Fruit fly (Drosophila melanogaster) whole organism, adult: ENCODE results near the gene CG4318.

Source experiments
- CG14711 ChIP-seq: fragments of 200-800 bp; sonication (Bioruptor generic); optimal IDR thresholded peaks from 2 replicates; lab custom pipeline; 2018; ENCODE audit warnings: missing biosample characterization, mild to moderate bottlenecking, missing genetic modification characterization, moderate library complexity
- Crg-1 ChIP-seq: fragments of 200-800 bp; sonication (Bioruptor generic); optimal IDR thresholded peaks from 2 replicates; lab custom pipeline; 2016; ENCODE audit warnings: missing biosample characterization, missing genetic modification characterization
- Mnt ChIP-seq: fragments of 200-800 bp; sonication (Bioruptor generic); optimal IDR thresholded peaks from 2 replicates; lab custom pipeline; 2016; ENCODE audit warnings: missing biosample characterization, mild to moderate bottlenecking, missing genetic modification characterization
- bab1 ChIP-seq: fragments of 200-800 bp; sonication (Bioruptor generic); optimal IDR thresholded peaks from 3 replicates; lab custom pipeline; 2019; ENCODE audit warnings: missing biosample characterization, mild to moderate bottlenecking, missing genetic modification characterization, moderate library complexity
- tj ChIP-seq: fragments of 200-800 bp; sonication (Bioruptor generic); optimal IDR thresholded peaks from 3 replicates; lab custom pipeline; 2017; ENCODE audit warnings: missing biosample characterization, mild to moderate bottlenecking, missing genetic modification characterization, moderate library complexity

DNA sequence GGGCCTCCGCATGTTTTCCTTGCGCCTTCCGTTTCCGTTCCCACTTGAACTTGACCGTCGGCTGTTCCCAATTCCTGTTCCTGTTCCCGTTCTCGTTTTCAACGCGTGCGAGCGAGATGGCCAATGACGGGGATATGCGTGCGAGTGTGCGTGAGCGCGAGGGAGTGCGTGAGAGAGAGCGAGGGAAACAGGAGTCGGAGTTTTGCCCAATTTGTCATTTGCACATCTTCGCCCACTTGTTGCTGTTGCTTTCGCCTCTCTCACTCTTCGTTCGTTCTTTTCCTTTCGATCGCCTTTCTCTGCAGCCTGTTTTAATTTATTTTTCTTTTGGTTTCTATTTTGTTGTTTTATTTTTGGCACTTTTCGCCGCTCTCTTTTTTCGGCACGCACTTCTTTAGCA lies 42.9 kb downstream of the CG4318 start:
- TF ChIP-seq tj (GFP tag; lab: Kevin White, UChicago) (no peak), CG14711 (tag; lab: Kevin White, UChicago) (no peak), bab1 (GFP tag; lab: Kevin White, UChicago) (no peak), Crg-1 (no peak), Mnt (GFP tag; lab: Kevin White, UChicago) (no peak)
